Worm (Caenorhabditis elegans) whole organism, L4/young adult: ENCODE results near the gene T03G6.1.
A peak's percentile ranks its signal among the peaks of the same experiment; 100 is the strongest.

ENCODE experiments used
- W03F9.2 ChIP-seq: fragments of 150-350 bp; optimal IDR thresholded peaks from 2 replicates; lab custom pipeline; 2014; ENCODE audit warnings: missing biosample characterization, missing genetic modification characterization
- dao-5 ChIP-seq: sonication (generic microtip); optimal IDR thresholded peaks from 2 replicates; lab custom pipeline; 2016; ENCODE audit warnings: missing genotype, missing genetic modification characterization, moderate library complexity, missing compliant biosample characterization
- him-1 ChIP-seq: sonication (generic microtip); optimal IDR thresholded peaks from 2 replicates; lab custom pipeline; 2016; ENCODE audit warnings: missing genotype, missing genetic modification reagents, missing genetic modification characterization, missing compliant biosample characterization

T03G6.1 gene

DNA sequence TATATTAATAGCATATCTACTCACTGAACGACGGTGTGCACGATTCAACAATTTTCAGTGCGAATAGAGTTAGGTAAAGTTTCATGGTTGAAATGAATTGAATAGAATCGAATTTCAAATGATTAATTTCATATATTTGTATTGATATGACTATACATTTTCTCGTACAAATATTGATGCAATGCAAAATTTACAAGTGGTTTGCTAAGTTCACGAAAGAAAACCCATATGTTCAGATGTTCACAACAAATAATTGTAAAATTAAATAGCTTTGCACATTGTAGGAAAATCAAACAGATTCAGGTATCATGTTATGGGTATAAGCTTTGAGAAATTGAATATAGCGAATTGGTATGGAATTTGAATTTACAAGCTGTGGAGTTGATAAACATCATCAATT is 22.4 kb upstream of the T03G6.1 start, which contains the start of gene H01M10.2:
H01M10.2 (minus strand) TSS at position 101 of the 400 bp plus-strand sequence.
- TF ChIP-seq W03F9.2 (tag; lab: Kevin White, UChicago) (no peak), him-1 (tag; lab: Kevin White, UChicago) (no peak), dao-5 (tag; lab: Kevin White, UChicago) (no peak)

- TF ChIP-seq him-1 (tag; lab: Kevin White, UChicago), result no peak
- no peak for TF ChIP-seq dao-5 (tag; lab: Kevin White, UChicago)
- no peak for TF ChIP-seq W03F9.2 (tag; lab: Kevin White, UChicago)
These were observed 20.0 kb upstream of the T03G6.1 start for ce11 chrX:2588012-2588411.

- TF ChIP-seq dao-5 (tag; lab: Kevin White, UChicago), result no peak
- no peak for TF ChIP-seq W03F9.2 (tag; lab: Kevin White, UChicago)
- TF ChIP-seq him-1 (tag; lab: Kevin White, UChicago), result no peak
These were observed 18.0 kb upstream of the T03G6.1 start for ce11 chrX:2590023-2590422.

DNA sequence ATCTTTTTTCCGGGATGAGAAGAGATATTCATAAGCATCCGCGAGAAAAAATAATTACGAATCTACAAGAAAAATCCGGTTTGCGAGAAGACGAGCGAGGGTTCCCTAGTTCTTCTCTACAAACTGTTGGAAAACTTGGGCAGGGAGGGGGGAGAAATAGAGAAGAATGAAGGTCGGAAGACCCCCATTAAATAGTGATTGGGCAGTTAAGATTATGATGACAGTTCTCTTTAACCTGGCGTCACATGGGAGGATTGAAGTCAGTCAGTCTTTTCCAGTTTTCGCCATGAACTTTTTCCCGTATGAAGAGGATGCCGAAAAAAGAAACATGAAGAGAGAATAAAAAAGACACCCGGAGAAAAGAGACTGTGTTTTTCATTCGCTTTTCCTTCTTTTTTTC is 17.3 kb upstream of the T03G6.1 start:
- TF ChIP-seq W03F9.2 (tag; lab: Kevin White, UChicago), result no peak
- TF ChIP-seq dao-5 (tag; lab: Kevin White, UChicago), result no peak
- no peak for TF ChIP-seq him-1 (tag; lab: Kevin White, UChicago)

DNA sequence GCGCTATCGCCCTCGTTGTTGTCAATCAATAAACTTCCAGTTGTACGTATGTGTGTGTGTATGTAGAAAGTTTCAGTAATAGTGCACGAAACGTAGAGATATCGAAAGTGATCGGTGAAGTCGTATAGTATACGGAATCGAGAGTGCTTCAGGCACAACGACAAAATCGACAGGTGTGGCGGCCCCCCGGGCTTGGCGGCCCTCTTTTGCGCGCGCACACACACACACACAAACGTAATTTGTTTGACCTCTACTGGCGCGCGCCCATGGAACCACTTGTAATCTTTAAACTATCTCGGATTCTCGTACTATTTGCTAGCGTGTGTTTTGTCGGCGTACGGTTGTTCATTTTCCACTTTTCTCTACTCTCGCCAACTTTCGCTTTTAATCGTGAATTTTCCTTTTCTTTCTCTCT is 16.4 kb upstream of the T03G6.1 start:
- TF ChIP-seq him-1 (tag; lab: Kevin White, UChicago) (no peak), dao-5 (tag; lab: Kevin White, UChicago) (no peak), W03F9.2 (tag; lab: Kevin White, UChicago) (no peak)

ce11 chrX:2592670-2593280 is 15.3 kb upstream of the T03G6.1 start:
- TF ChIP-seq dao-5 (tag; lab: Kevin White, UChicago), result no peak
- TF ChIP-seq him-1 (tag; lab: Kevin White, UChicago), result no peak
- TF ChIP-seq W03F9.2 (tag; lab: Kevin White, UChicago), result no peak

ce11 chrX:2593703-2594102 is 14.3 kb upstream of the T03G6.1 start, which contains the start of the genes nhr-40 and T03G6.7:
Gene nhr-40, plus strand, starts transcription at chrX:2594003.
Gene T03G6.7, plus strand, starts transcription at chrX:2594039.
- no peak for TF ChIP-seq him-1 (tag; lab: Kevin White, UChicago)
- no peak for TF ChIP-seq dao-5 (tag; lab: Kevin White, UChicago)

ce11 chrX:2595027-2595756 is 12.8 kb upstream of the T03G6.1 start:
- TF ChIP-seq him-1 (tag; lab: Kevin White, UChicago), result peak; percentile 36
- TF ChIP-seq dao-5 (tag; lab: Kevin White, UChicago), result no peak

DNA sequence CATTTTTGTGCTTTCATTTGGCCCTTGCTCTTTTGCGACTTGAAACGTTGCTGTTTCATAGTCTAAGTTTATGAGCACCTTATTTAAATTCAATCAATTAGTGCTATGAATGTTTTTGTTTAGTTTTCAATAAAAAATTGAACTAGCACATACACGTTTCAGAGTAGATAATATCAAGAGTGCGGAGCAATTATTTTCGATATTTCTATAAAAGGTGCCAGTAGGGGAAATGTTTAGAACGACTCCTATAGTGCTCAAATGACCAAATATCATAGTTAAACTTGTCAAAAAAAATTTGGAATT is 12.3 kb upstream of the T03G6.1 start:
- TF ChIP-seq him-1 (tag; lab: Kevin White, UChicago) (no peak), W03F9.2 (tag; lab: Kevin White, UChicago) (no peak), dao-5 (tag; lab: Kevin White, UChicago) (no peak)

ce11 chrX:2596605-2597004 is 11.4 kb upstream of the T03G6.1 start:
- TF ChIP-seq him-1 (tag; lab: Kevin White, UChicago), result no peak
- TF ChIP-seq dao-5 (tag; lab: Kevin White, UChicago), result no peak
- no peak for TF ChIP-seq W03F9.2 (tag; lab: Kevin White, UChicago)

ce11 chrX:2598833-2599279 is 9.2 kb upstream of the T03G6.1 start:
- TF ChIP-seq him-1 (tag; lab: Kevin White, UChicago) (peak; percentile 79), W03F9.2 (tag; lab: Kevin White, UChicago) (no peak)

DNA sequence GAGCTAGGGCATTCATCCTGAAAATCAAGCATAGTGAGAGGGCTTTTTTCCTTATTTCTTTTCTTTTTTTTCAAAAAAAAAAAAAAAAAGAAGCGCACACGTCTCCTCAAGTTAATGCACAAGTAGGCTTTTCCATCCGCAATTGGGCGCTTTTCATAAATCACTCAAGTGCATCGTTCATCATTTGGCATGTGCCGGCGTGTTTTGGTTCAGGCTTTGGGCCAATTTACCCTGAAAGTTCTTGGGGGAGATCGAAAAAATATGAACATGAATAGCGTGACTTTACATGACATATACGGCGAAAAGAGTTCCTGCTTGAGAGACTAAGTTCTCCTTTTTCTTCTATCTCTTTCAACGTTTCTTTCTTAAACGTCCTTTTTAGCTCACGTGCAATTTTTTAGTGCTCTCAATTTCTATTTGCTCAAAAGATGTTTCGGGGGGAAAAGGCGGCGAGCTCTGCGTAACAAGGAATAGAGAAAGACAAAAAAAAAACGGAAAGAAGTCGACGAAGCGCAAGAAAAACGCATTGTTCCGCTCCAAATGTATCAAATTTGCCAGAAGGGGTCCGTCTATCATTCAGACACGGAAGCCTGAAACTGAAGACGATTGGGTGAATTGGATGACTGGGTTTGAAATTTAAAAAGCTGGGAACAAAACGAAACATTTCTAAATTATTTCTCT is 6.9 kb upstream of the T03G6.1 start:
- no peak for TF ChIP-seq dao-5 (tag; lab: Kevin White, UChicago)
- TF ChIP-seq him-1 (tag; lab: Kevin White, UChicago), result no peak
- no peak for TF ChIP-seq W03F9.2 (tag; lab: Kevin White, UChicago)

- TF ChIP-seq W03F9.2 (tag; lab: Kevin White, UChicago) (no peak), him-1 (tag; lab: Kevin White, UChicago) (peak; percentile 62)
These were observed 3.5 kb upstream of the T03G6.1 start for ce11 chrX:2604358-2605016.
